Worm (Caenorhabditis elegans): Measurements from ENCODE around the gene igeg-1.

DNA sequence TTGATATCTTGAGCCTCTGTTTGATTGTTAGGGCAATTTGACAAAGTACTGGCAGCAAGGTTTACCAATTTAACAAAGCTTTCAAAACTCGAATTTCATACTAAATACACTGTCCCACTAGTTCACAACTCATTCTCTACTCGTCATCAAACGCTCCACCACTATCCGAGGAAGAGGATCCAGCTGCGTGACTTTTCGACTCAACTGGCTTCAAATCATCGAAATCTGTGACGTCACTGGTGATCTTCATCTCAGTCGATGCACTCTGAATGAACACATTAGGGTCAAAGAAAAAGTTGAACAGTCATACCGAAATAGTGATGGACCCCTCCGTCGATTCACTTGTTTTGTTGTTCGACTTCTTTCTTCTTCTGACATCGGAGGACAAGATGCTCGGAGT is 3.4 kb downstream of the igeg-1 start:
- no peak for TF ChIP-seq tbx-11 (GFP tag; IDR thresholded peaks at IDR 0.05)
- no peak for TF ChIP-seq ama-1 (optimal IDR thresholded peaks at IDR 0.05)
- TF ChIP-seq sea-1 (GFP tag; conservative IDR thresholded peaks at IDR 0.05) = no peak
- no peak for TF ChIP-seq tbx-37 (GFP tag; conservative IDR thresholded peaks at IDR 0.05)
- no peak for TF ChIP-seq flt-1 (GFP tag; IDR thresholded peaks at IDR 0.05)
- TF ChIP-seq hnd-1 (tag; optimal IDR thresholded peaks at IDR 0.05) = no peak
- no peak for TF ChIP-seq ets-7 (tag; optimal IDR thresholded peaks at IDR 0.05)
- no peak for TF ChIP-seq ceh-36 (tag; optimal IDR thresholded peaks at IDR 0.05)
- no peak for TF ChIP-seq hmbx-1 (tag; optimal IDR thresholded peaks at IDR 0.05)
